Fruit fly (Drosophila melanogaster): ENCODE measurements around the gene BBS8.

Gene BBS8

DNA sequence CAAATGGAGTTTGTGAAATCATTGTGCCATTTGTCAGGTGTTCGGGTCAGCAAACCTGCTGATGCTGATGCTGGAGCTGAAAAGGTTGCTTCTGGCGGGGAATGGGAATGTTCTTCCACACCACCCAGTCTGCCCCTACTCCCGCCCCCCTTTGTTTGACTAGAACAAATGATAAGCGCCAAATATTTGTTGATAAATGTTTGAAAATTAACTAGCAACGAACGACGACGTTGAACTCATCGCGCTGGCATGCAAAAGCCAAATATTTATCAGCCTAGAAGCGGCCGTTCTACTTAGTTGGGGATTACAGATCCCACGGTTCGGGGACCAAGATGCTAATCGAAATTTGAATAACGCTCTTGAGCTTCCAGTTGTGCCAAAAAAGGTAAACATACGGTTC lies 2.8 kb downstream of the BBS8 start (continued):
- TF ChIP-seq CG34376 (GFP tag; optimal IDR thresholded peaks at IDR 0.05) = no peak
- TF ChIP-seq Atf6 (GFP tag; IDR thresholded peaks at IDR 0.05) = 0 out of 2 replicates have a peak, but pooled peaks have one; percentile 18
- TF ChIP-seq sd (tag; optimal IDR thresholded peaks at IDR 0.05) = peak; percentile 90
- TF ChIP-seq CG3281 (GFP tag; optimal IDR thresholded peaks at IDR 0.05) = no peak

DNA sequence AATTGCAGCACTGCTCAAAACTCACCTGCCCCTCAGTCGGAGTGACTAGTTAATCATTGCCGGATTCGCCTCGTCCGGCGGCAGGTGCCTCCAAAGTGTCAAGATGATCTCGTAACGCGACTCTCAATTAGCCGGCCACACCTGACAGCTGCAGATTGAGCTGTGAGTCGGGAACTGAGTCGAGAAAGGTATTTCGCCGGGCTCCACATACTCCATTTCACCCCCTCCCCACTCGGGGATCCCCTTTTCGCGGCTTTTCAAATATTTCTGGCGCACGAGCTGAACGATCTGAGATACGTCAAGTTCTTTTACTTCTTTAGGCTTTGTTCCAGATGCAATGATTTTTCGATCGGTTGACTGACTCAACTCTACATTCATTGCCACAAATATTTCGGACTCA lies 3.8 kb downstream of the BBS8 start:
- TF ChIP-seq CG13775 (GFP tag; optimal IDR thresholded peaks at IDR 0.05) = no peak
- TF ChIP-seq Med (GFP tag) = peak; percentile 17

DNA sequence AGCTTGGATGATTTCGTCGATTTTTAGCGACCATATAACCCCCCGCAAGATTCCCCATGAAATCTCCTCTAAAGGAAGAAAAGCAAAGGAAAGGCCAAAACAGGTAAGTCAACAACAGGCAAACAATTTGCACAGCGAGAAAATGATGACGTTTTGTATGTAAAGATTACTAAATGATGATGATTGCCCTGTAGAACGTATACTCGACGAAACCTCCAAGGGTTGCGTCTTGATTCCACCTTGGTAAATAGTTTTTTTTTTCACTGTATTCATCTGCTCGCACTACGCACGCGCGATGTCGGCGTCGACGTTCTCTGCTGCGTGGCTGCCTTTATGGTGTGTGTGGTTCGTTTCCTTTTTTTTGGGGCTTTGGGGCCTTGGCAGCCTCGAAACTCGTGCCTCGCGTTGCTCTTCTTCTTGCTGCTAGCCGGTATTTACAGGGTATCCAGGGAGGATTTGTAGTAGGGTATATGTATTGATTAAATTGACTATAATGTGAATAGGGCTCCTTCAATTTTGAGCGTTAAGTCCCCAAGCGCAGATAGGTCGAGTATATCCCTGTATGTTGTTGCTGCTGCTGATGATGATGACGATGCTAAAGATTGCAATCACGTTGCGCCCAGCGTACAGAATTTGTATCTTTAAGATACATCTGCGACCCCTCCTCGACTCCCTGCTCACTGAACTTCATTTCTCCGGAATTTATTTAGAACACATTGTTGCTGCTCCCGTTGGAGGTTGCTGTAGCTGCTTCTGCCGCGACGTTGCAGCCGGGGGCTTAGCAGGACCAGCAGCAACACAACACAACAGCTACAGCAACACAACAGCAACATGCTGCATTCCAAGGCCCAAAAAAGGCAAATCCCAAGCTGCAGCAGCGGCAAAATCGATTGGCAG lies 4.9 kb downstream of the BBS8 start:
- TF ChIP-seq mam (GFP tag; optimal IDR thresholded peaks at IDR 0.05) (no peak), psq (GFP tag; optimal IDR thresholded peaks at IDR 0.05) (no peak), Sry-δ (GFP tag; optimal IDR thresholded peaks at IDR 0.05) (no peak), h (optimal IDR thresholded peaks at IDR 0.05) (no peak), CG5180 (GFP tag; optimal IDR thresholded peaks at IDR 0.05) (no peak), CG31365 (tag; optimal IDR thresholded peaks at IDR 0.05) (no peak), CG12155 (GFP tag; optimal IDR thresholded peaks at IDR 0.05) (no peak), Gug (GFP tag; IDR thresholded peaks at IDR 0.05) (no peak), tgo (GFP tag; IDR thresholded peaks at IDR 0.05) (peak; percentile 28; the same call in 1 of the 3 replicates), Bteb2 (GFP tag; optimal IDR thresholded peaks at IDR 0.05) (no peak), CG15073 (GFP tag; optimal IDR thresholded peaks at IDR 0.05) (no peak), CG4404 (GFP tag; IDR thresholded peaks at IDR 0.05) (no peak), Side (GFP tag; optimal IDR thresholded peaks at IDR 0.05) (peak; percentile 1), Hr3 (GFP tag; optimal IDR thresholded peaks at IDR 0.05) (no peak), tna (GFP tag; IDR thresholded peaks at IDR 0.05; ENCODE audit: partially characterized antibody) (no peak), Hmx (GFP tag; optimal IDR thresholded peaks at IDR 0.05) (no peak), fu2 (GFP tag; optimal IDR thresholded peaks at IDR 0.05) (no peak), tin (GFP tag; optimal IDR thresholded peaks at IDR 0.05) (no peak), CG10267 (tag; optimal IDR thresholded peaks at IDR 0.05) (peak; percentile 3), CG16813 (GFP tag; IDR thresholded peaks at IDR 0.05; ENCODE audit: partially characterized antibody) (no peak), grau (tag; optimal IDR thresholded peaks at IDR 0.05) (no peak), tx (GFP tag; optimal IDR thresholded peaks at IDR 0.05) (no peak), Atf6 (GFP tag; IDR thresholded peaks at IDR 0.05) (no peak), peb (GFP tag; IDR thresholded peaks at IDR 0.05) (peak; percentile 26; the same call in 1 of the 2 replicates), Opbp (GFP tag; IDR thresholded peaks at IDR 0.05; ENCODE audit: partially characterized antibody) (no peak), sug (tag; optimal IDR thresholded peaks at IDR 0.05) (no peak), CG4730 (GFP tag; IDR thresholded peaks at IDR 0.05) (no peak), Sin3A (optimal IDR thresholded peaks at IDR 0.05) (no peak), CG7839 (tag; optimal IDR thresholded peaks at IDR 0.05) (no peak), CG4424 (GFP tag; optimal IDR thresholded peaks at IDR 0.05) (peak; percentile 22), bbx (GFP tag; IDR thresholded peaks at IDR 0.05; ENCODE audit: partially characterized antibody) (no peak), crc (GFP tag; optimal IDR thresholded peaks at IDR 0.05) (no peak), CG12659 (GFP tag; optimal IDR thresholded peaks at IDR 0.05) (no peak), Max (GFP tag; optimal IDR thresholded peaks at IDR 0.05) (no peak), CG17912 (GFP tag; optimal IDR thresholded peaks at IDR 0.05) (no peak), ranshi (GFP tag; IDR thresholded peaks at IDR 0.05) (0 out of 2 replicates have a peak, but pooled peaks have one; percentile 6), CG2712 (tag; optimal IDR thresholded peaks at IDR 0.05) (peak; percentile 6), Dip3 (GFP tag; optimal IDR thresholded peaks at IDR 0.05) (no peak), en (GFP tag; optimal IDR thresholded peaks at IDR 0.05) (no peak), ara (GFP tag; IDR thresholded peaks at IDR 0.05) (peak; percentile 60), so (GFP tag; IDR thresholded peaks at IDR 0.05) (no peak), amos (GFP tag; IDR thresholded peaks at IDR 0.05; ENCODE audit: partially characterized antibody) (no peak)
